Worm (Caenorhabditis elegans) whole organism, L1 larva: Measurements from ENCODE around the gene ZC443.7.

ENCODE experiments used
- aha-1 ChIP-seq: fragments of 150-350 bp; optimal IDR thresholded peaks from 2 replicates; lab custom pipeline; 2014; ENCODE audit warnings: missing biosample characterization, missing genetic modification characterization
- alr-1 ChIP-seq: fragments of 200-800 bp; sonication (Bioruptor generic); optimal IDR thresholded peaks from 2 replicates; lab custom pipeline; 2018; ENCODE audit warnings: borderline replicate concordance, mild to moderate bottlenecking, missing genetic modification characterization, missing compliant biosample characterization
- ceh-82 ChIP-seq, 3 experiments: fragments of 150-350 bp in 1 of 3; sonication (generic microtip) in 2 of 3; optimal IDR thresholded peaks; 2 replicates each; lab custom pipeline; 2014 to 2017; ENCODE audit warnings: missing biosample characterization in 3 of 3, missing genetic modification characterization in 3 of 3
- ceh-88 ChIP-seq: fragments of 200-800 bp; sonication (Bioruptor generic); IDR thresholded peaks from 2 replicates; pipeline ENCODE4 v1.3.6; 2022; ENCODE audit warnings: missing genetic modification characterization, missing compliant biosample characterization
- dsc-1 ChIP-seq: sonication (generic microtip); optimal IDR thresholded peaks from 2 replicates; lab custom pipeline; 2016; ENCODE audit warnings: mild to moderate bottlenecking, missing genetic modification characterization, missing compliant biosample characterization
- egl-27 ChIP-seq, 2 experiments: fragments of 150-350 bp in 1 of 2; sonication (generic microtip); optimal IDR thresholded peaks; 3 replicates each; lab custom pipeline; 2017 to 2018; ENCODE audit warnings: missing biosample characterization in 2 of 2, missing genetic modification characterization in 2 of 2, missing genetic modification reagents in 2 of 2
- elt-2 ChIP-seq: sonication (generic microtip); optimal IDR thresholded peaks from 2 replicates; lab custom pipeline; 2016; ENCODE audit warnings: missing genetic modification characterization, mild to moderate bottlenecking, inconsistent platforms, missing compliant biosample characterization, missing genetic modification reagents
- elt-3 ChIP-seq, 6 experiments: fragments of 150-350 bp in 1 of 6; sonication (generic microtip); optimal IDR thresholded peaks; 2 replicates each; lab custom pipeline; 2017 to 2018; ENCODE audit warnings: missing biosample characterization in 6 of 6, missing genetic modification characterization in 6 of 6, inconsistent platforms in 1 of 6
- fkh-10 ChIP-seq: sonication (generic microtip); optimal IDR thresholded peaks from 2 replicates; lab custom pipeline; 2017; ENCODE audit warnings: missing biosample characterization, missing genetic modification reagents, missing genetic modification characterization
- lin-14 ChIP-seq: fragments of 200-800 bp; sonication (Bioruptor generic); optimal IDR thresholded peaks from 2 replicates; lab custom pipeline; 2018; ENCODE audit warnings: mild to moderate bottlenecking, missing genetic modification characterization, moderate library complexity, missing compliant biosample characterization
- lin-15B ChIP-seq: fragments of 150-350 bp; sonication (generic microtip); optimal IDR thresholded peaks from 3 replicates; lab custom pipeline; 2014; ENCODE audit warnings: missing biosample characterization, missing genetic modification characterization
- lsy-2 ChIP-seq, 2 experiments: fragments of 150-350 bp; optimal IDR thresholded peaks; 2 replicates each; lab custom pipeline; 2014; ENCODE audit warnings: missing biosample characterization in 2 of 2, missing genetic modification characterization in 2 of 2
- mab-9 ChIP-seq: fragments of 200-800 bp; sonication (Bioruptor generic); IDR thresholded peaks from 2 replicates; pipeline ENCODE4 v1.3.6; 2022; ENCODE audit warnings: missing genetic modification reagents, missing genetic modification characterization, missing compliant biosample characterization
- mdl-1 ChIP-seq, 2 experiments: fragments of 150-350 bp; optimal IDR thresholded peaks; 2 replicates each; lab custom pipeline; 2014 to 2017; ENCODE audit warnings: missing biosample characterization in 2 of 2, missing genetic modification characterization in 2 of 2, inconsistent platforms in 1 of 2
- mef-2 ChIP-seq: fragments of 150-350 bp; optimal IDR thresholded peaks from 2 replicates; lab custom pipeline; 2014; ENCODE audit warnings: missing biosample characterization, missing genetic modification characterization
- mep-1 ChIP-seq: fragments of 150-350 bp; optimal IDR thresholded peaks from 2 replicates; lab custom pipeline; 2014; ENCODE audit warnings: missing biosample characterization, missing genetic modification characterization
- nhr-11 ChIP-seq: fragments of 150-350 bp; optimal IDR thresholded peaks from 2 replicates; lab custom pipeline; 2014; ENCODE audit warnings: missing biosample characterization, missing genetic modification characterization
- nhr-19 ChIP-seq: fragments of 200-800 bp; sonication (Bioruptor generic); conservative IDR thresholded peaks from 2 replicates; pipeline ENCODE4 v1.3.6; 2022; ENCODE audit warnings: missing genetic modification characterization, missing compliant biosample characterization
- nhr-20 ChIP-seq: sonication (generic microtip); optimal IDR thresholded peaks from 2 replicates; lab custom pipeline; 2016; ENCODE audit warnings: mild to moderate bottlenecking, missing genetic modification characterization, missing compliant biosample characterization
- nhr-28 ChIP-seq: fragments of 150-350 bp; optimal IDR thresholded peaks from 2 replicates; lab custom pipeline; 2014; ENCODE audit warnings: missing biosample characterization, missing genetic modification characterization
- nhr-76 ChIP-seq: sonication (generic microtip); optimal IDR thresholded peaks from 2 replicates; lab custom pipeline; 2017; ENCODE audit warnings: missing biosample characterization, missing genetic modification characterization
- nhr-84 ChIP-seq: sonication (generic microtip); optimal IDR thresholded peaks from 2 replicates; lab custom pipeline; 2017; ENCODE audit warnings: missing biosample characterization, missing genetic modification characterization
- nhr-85 ChIP-seq: sonication (generic microtip); peaks from one replicate; lab custom pipeline; 2016; ENCODE audit warnings: missing genetic modification characterization, inconsistent platforms, missing compliant biosample characterization
- pax-3 ChIP-seq: fragments of 200-800 bp; sonication (Bioruptor generic); optimal IDR thresholded peaks from 2 replicates; lab custom pipeline; 2018; ENCODE audit warnings: mild to moderate bottlenecking, missing genetic modification characterization, moderate library complexity, missing compliant biosample characterization
- snpc-4 ChIP-seq: fragments of 150-350 bp; optimal IDR thresholded peaks from 2 replicates; lab custom pipeline; 2014; ENCODE audit warnings: missing biosample characterization, missing genetic modification characterization
- tbx-2 ChIP-seq: sonication (generic microtip); optimal IDR thresholded peaks from 2 replicates; lab custom pipeline; 2016; ENCODE audit warnings: missing genetic modification characterization, missing compliant biosample characterization
- unc-130 ChIP-seq: fragments of 150-350 bp; optimal IDR thresholded peaks from 2 replicates; lab custom pipeline; 2017; ENCODE audit warnings: missing biosample characterization, missing genetic modification characterization, inconsistent platforms
- unc-62 ChIP-seq: fragments of 150-350 bp; optimal IDR thresholded peaks from 2 replicates; lab custom pipeline; 2014; ENCODE audit warnings: missing biosample characterization, missing genetic modification reagents, missing genetic modification characterization
- zag-1 ChIP-seq: fragments of 150-350 bp; optimal IDR thresholded peaks from 2 replicates; lab custom pipeline; 2014; ENCODE audit warnings: missing biosample characterization, missing genetic modification characterization
- zip-4 ChIP-seq: fragments of 200-800 bp; sonication (Bioruptor generic); optimal IDR thresholded peaks from 2 replicates; lab custom pipeline; 2018; ENCODE audit warnings: mild to moderate bottlenecking, missing genetic modification characterization, moderate library complexity, missing compliant biosample characterization
- ztf-4 ChIP-seq: fragments of 150-350 bp; optimal IDR thresholded peaks from 2 replicates; lab custom pipeline; 2014; ENCODE audit warnings: missing biosample characterization, missing genetic modification characterization

The ZC443.7 gene

DNA sequence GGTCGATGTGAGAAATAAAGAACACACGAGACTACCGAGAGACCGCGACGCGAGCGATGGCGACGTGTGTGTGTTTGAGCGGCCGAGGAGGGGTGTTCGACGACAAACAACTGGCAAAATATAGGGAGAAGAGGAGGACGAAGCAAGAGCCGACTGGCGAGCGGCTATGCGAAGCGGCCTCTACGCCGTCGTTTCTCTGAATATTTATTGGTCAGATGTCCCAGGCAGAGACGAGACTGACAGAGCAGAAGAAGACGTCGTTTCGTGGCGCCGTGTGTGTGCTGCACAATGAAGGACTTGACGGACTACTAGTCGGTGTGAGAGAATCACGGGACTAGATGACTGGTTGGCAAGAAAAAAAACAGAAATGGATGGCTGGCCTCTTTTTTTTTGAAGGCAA lies 12.9 kb downstream of the ZC443.7 start (continued):
- TF ChIP-seq elt-2 (tag; lab: Kevin White, UChicago) (no peak), lsy-2 (tag; optimal IDR thresholded peaks at IDR 0.05; lab: Kevin White, UChicago) (peak in 1 of 2 experiments; percentile 36), elt-3 (tag; optimal IDR thresholded peaks at IDR 0.05; lab: Kevin White, UChicago) (no peak), tbx-2 (tag; lab: Kevin White, UChicago) (no peak), mab-9 (GFP tag; lab: Robert Waterston, UW) (no peak), zag-1 (no peak), lin-14 (GFP tag; lab: Kevin White, UChicago) (peak; percentile 81), egl-27 (tag; optimal IDR thresholded peaks at IDR 0.05; lab: Kevin White, UChicago) (no peak), nhr-76 (no peak), nhr-19 (GFP tag; lab: Robert Waterston, UW) (no peak)

DNA sequence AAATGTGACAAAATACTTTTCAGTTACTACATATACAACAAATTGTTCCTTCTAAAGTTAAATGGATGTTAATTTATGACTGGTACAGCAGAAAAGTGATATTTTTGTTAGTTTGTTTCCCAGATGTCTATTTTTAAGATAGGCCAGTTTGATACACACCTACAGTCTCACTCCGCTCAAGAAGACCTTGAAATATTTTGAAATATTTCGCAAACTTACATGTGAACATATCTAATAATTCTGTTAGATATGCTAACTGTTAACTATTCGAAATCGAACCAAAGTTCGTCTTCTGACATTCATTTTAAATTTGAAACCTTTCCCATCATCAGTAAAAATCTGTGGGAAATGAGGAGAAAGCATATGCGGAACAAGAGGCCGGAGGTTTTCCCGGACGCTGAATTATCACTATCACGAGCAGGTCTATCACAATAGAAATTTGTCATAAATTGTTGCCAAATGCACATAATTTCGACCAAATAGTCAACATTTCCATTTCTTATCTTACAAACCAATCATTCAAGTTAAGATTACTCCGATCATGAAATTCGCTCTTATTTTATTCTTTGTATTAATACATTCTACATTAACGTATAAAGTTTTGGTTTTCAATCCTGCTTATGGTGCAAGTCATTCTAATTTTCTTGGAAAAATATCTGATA lies 13.6 kb downstream of the ZC443.7 start, which contains the start of the genes ZC443.4 and ugt-18:
ZC443.4 (minus strand) TSS at position 95 of the 662 bp plus-strand sequence.
ugt-18 (plus strand) TSS at position 469 of the 662 bp plus-strand sequence.
- TF ChIP-seq elt-2 (tag; lab: Kevin White, UChicago) (peak; percentile 19), fkh-10 (no peak)

DNA sequence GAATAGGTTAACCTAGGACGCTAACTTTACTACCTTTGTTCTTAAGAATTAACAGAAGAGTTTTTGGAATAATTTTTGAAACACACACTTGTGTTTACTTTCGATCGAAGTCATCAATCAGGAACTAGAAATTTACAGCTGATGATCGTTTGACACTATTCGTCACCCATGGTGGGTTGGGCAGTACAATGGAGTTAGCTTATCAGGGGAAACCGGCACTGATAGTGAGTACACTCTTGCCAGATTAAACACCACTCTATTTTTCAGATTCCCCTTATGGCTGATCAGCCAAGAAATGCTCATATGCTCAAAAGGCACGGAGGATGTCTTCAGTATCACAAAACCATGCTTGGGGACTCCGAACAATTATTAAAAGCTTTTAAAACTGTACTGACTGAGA lies 15.8 kb downstream of the ZC443.7 start:
- TF ChIP-seq nhr-20 (tag; lab: Kevin White, UChicago): peak; percentile 44
- peak; percentile 64 for TF ChIP-seq elt-2 (tag; lab: Kevin White, UChicago)
- no peak for TF ChIP-seq ceh-82 (tag; optimal IDR thresholded peaks at IDR 0.05; lab: Kevin White, UChicago)

DNA sequence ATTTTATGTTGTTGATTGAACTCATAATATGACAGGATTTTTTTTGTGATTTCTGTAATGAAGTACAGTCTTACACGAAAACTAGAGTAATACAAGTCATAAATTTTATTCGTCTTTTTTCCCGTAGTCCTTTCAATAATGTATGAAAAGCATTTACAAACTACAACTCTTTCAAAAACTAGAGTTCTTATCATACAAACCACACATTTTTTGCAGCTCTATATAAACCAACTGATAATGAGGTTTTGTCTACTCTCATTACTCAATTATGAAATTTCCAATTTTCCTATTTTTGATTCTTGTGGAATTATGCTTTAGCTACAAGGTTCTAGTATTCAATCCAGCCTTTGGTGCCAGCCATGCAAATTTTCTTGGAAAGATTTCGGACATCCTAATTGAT lies 18.5 kb downstream of the ZC443.7 start, which contains the start of gene ugt-16:
ugt-16 (plus strand) TSS at position 248 of the 400 bp plus-strand sequence.
- peak; percentile 50 for TF ChIP-seq nhr-20 (tag; lab: Kevin White, UChicago)
- TF ChIP-seq nhr-84 (tag; lab: Kevin White, UChicago): no peak
- TF ChIP-seq zip-4 (GFP tag; lab: Kevin White, UChicago): no peak
- TF ChIP-seq mdl-1 (tag; optimal IDR thresholded peaks at IDR 0.05; lab: Kevin White, UChicago): no peak
- peak; percentile 78 for TF ChIP-seq elt-2 (tag; lab: Kevin White, UChicago)
- TF ChIP-seq snpc-4 (tag; lab: Kevin White, UChicago): no peak
- TF ChIP-seq, all 84 proteins: peak for 2

DNA sequence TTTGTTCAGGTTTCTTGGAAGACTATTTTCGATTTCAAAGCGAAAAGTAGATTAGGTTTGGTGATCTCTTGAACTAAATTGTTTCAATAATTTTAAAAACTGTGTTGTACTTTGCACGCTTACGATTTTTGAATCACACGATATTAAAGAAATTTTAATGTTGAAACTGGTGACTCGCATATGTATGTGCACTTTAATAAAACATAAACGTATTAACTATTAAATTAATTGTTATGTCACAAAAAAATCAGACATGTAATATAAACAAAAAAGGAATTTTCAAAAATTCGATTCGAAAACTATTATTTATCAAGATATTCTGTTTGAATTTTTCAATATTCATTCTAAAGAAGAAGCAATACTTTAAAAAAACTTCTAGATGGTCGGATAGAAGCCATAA lies 20.9 kb downstream of the ZC443.7 start, which contains the start of gene ugt-15:
ugt-15 (plus strand) TSS at position 301 of the 400 bp plus-strand sequence.
- TF ChIP-seq aha-1 (tag; lab: Kevin White, UChicago): no peak
- TF ChIP-seq mep-1 (tag; lab: Kevin White, UChicago): no peak
- TF ChIP-seq ceh-82 (tag; optimal IDR thresholded peaks at IDR 0.05; lab: Kevin White, UChicago): no peak
- no peak for TF ChIP-seq alr-1 (tag; lab: Kevin White, UChicago)
- TF ChIP-seq ceh-88 (GFP tag; lab: Robert Waterston, UW): no peak
- no peak for TF ChIP-seq pax-3 (tag; lab: Kevin White, UChicago)
- TF ChIP-seq ztf-4 (tag; lab: Kevin White, UChicago): no peak
- TF ChIP-seq nhr-28 (tag; lab: Kevin White, UChicago): no peak
- no peak for TF ChIP-seq zip-4 (GFP tag; lab: Kevin White, UChicago)
- no peak for TF ChIP-seq nhr-85 (tag; lab: Kevin White, UChicago)
- no peak for TF ChIP-seq nhr-84 (tag; lab: Kevin White, UChicago)
- no peak for TF ChIP-seq unc-62 (GFP tag; lab: Kevin White, UChicago)
- TF ChIP-seq, all 84 proteins: peak for 0

DNA sequence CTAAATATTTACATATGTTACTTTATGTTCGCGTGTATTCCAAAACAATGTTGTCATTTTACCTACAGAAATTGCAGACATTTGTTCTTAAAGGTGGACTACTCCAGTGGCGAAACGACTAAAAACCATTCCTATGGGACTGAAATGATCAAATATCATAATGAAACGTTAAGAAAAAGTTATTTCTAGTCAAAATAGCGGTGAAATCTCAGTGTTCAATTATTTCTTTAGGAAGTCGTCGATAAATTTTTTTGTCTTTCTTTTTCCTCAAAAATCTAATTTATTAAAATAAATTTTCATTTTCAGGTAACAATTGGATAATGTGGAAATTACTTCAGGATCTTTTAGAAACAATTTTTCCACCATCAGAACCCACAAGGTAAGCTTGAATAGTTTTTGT lies 29.1 kb downstream of the ZC443.7 start, which contains the start of gene C44H9.4:
C44H9.4 (plus strand) TSS at position 301 of the 400 bp plus-strand sequence.
- no peak for TF ChIP-seq dsc-1 (tag; lab: Kevin White, UChicago)
- no peak for TF ChIP-seq lin-15B (tag; lab: Kevin White, UChicago)
- no peak for TF ChIP-seq unc-130
- no peak for TF ChIP-seq ceh-88 (GFP tag; lab: Robert Waterston, UW)
- TF ChIP-seq nhr-11 (tag; lab: Kevin White, UChicago): no peak
- no peak for TF ChIP-seq mef-2 (tag; lab: Kevin White, UChicago)
